Worm (Caenorhabditis elegans): ENCODE data around the gene W08F4.13.

Gene W08F4.13

DNA sequence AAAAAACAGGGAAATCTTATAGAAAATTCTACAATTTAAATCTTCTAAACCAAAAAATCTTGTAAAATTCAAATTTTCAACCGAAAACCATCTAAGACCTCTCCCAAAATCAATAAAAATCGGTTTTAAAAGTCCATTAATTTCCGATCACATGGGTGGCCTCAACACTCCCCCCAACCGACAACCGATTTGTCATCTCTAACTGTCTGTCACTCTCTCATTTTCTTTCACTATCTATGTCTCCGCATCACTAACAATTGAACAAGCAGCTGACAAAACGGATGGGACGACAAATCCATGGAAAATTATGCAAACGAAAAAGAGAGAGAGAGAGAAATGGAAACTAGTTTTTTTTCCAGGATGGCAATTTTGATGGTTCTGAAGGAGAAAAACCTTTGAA, 18.4 kb downstream of the W08F4.13 start:
- TF ChIP-seq nhr-28 (tag; optimal IDR thresholded peaks at IDR 0.05) (peak; percentile 61), lin-39 (tag; optimal IDR thresholded peaks at IDR 0.05) (no peak), lin-13 (GFP tag; optimal IDR thresholded peaks at IDR 0.05) (peak; percentile 55), unc-62 (GFP tag; optimal IDR thresholded peaks at IDR 0.05 in 1 of 2) (peak in 1 of 2 experiments; percentile 96), unc-62 (tag; optimal IDR thresholded peaks at IDR 0.05) (no peak), ceh-62 (tag; optimal IDR thresholded peaks at IDR 0.05) (no peak), ceh-32 (tag; optimal IDR thresholded peaks at IDR 0.05; ENCODE audit: poor library complexity) (no peak), nhr-25 (tag; optimal IDR thresholded peaks at IDR 0.05; ENCODE audit: borderline replicate concordance, insufficient read depth) (no peak), pha-4 (GFP tag; IDR thresholded peaks at IDR 0.05) (no peak), pha-4 (tag; optimal IDR thresholded peaks at IDR 0.05) (no peak), zag-1 (tag; optimal IDR thresholded peaks at IDR 0.05) (no peak), Y75B8A.6 (GFP tag; IDR thresholded peaks at IDR 0.05) (no peak), nhr-41 (GFP tag; IDR thresholded peaks at IDR 0.05) (no peak), R02D3.7 (tag; optimal IDR thresholded peaks at IDR 0.05) (no peak), hlh-30 (tag; optimal IDR thresholded peaks at IDR 0.05; ENCODE audit: insufficient read depth) (peak; percentile 94), unc-39 (tag; optimal IDR thresholded peaks at IDR 0.05) (no peak), nhr-111 (GFP tag; optimal IDR thresholded peaks at IDR 0.05) (no peak), hmg-1.1 (GFP tag; IDR thresholded peaks at IDR 0.05) (no peak), zip-2 (tag; optimal IDR thresholded peaks at IDR 0.05) (no peak), tag-97 (GFP tag; IDR thresholded peaks at IDR 0.05) (no peak), fos-1 (tag; optimal IDR thresholded peaks at IDR 0.05) (no peak), nhr-10 (tag; optimal IDR thresholded peaks at IDR 0.05) (no peak), jun-1 (tag; optimal IDR thresholded peaks at IDR 0.05) (no peak), daf-8 (GFP tag; IDR thresholded peaks at IDR 0.05) (no peak), F37D6.2 (tag; optimal IDR thresholded peaks at IDR 0.05) (no peak), lim-7 (GFP tag; IDR thresholded peaks at IDR 0.05) (no peak), F44E2.7 (GFP tag; IDR thresholded peaks at IDR 0.05) (no peak), hlh-11 (tag; optimal IDR thresholded peaks at IDR 0.05) (peak; percentile 88), snpc-4 (tag; optimal IDR thresholded peaks at IDR 0.05) (no peak), mdl-1 (tag; optimal IDR thresholded peaks at IDR 0.05) (peak in 1 of 2 experiments; percentile 80), lin-1 (GFP tag; IDR thresholded peaks at IDR 0.05) (no peak), dve-1 (tag; optimal IDR thresholded peaks at IDR 0.05; ENCODE audit: insufficient read depth) (peak; percentile 45), pqm-1 (tag; optimal IDR thresholded peaks at IDR 0.05) (no peak), nhr-77 (tag; optimal IDR thresholded peaks at IDR 0.05) (no peak), dpl-1 (GFP tag; optimal IDR thresholded peaks at IDR 0.05) (peak; percentile 19), T26A8.4 (GFP tag; IDR thresholded peaks at IDR 0.05) (no peak), aly-2 (tag; optimal IDR thresholded peaks at IDR 0.05) (no peak), ztf-11 (tag; optimal IDR thresholded peaks at IDR 0.05) (no peak), lsy-2 (tag; optimal IDR thresholded peaks at IDR 0.05) (peak in 1 of 2 experiments; percentile 68), mep-1 (tag; optimal IDR thresholded peaks at IDR 0.05) (peak; percentile 72), ctbp-1 (GFP tag; IDR thresholded peaks at IDR 0.05) (no peak), spr-3 (GFP tag; optimal IDR thresholded peaks at IDR 0.05) (no peak), lir-3 (tag; optimal IDR thresholded peaks at IDR 0.05) (no peak), aha-1 (tag) (peak; percentile 89), vab-7 (GFP tag; IDR thresholded peaks at IDR 0.05) (no peak), nhr-6 (tag; optimal IDR thresholded peaks at IDR 0.05) (no peak), spr-1 (tag; optimal IDR thresholded peaks at IDR 0.05) (no peak), F49E8.2 (tag; optimal IDR thresholded peaks at IDR 0.05; ENCODE audit: borderline replicate concordance) (no peak), tra-1 (GFP tag; IDR thresholded peaks at IDR 0.05) (no peak)
